Worm (Caenorhabditis elegans) whole organism, young adult: ENCODE results near the gene ZK1307.9.

Experiments
- ama-1 ChIP-seq, 3 experiments: fragments of 150-350 bp in 1 of 3; sonication (generic microtip) in 2 of 3; optimal IDR thresholded peaks; 2 replicates each; lab custom pipeline; 2014 to 2018; ENCODE audit warnings: missing biosample characterization in 2 of 3, missing genetic modification characterization in 2 of 3, missing genetic modification reagents in 2 of 3
- madf-6 ChIP-seq: fragments of 200-800 bp; sonication (Bioruptor generic); IDR thresholded peaks from 2 replicates; pipeline ENCODE4 v1.3.6; 2022; ENCODE audit warnings: missing genetic modification reagents, missing genetic modification characterization, missing compliant biosample characterization
- mes-4 ChIP-seq: sonication (generic microtip); optimal IDR thresholded peaks from 2 replicates; lab custom pipeline; 2016; ENCODE audit warnings: missing genotype, missing genetic modification characterization, missing compliant biosample characterization
- nfya-1 ChIP-seq: sonication (generic microtip); optimal IDR thresholded peaks from 2 replicates; lab custom pipeline; 2017; ENCODE audit warnings: antibody characterized with exemption, missing compliant biosample characterization, missing genetic modification characterization, borderline replicate concordance; ENCODE audit not compliant: insufficient read depth
- pbrm-1 ChIP-seq: fragments of 200-800 bp; sonication (Bioruptor generic); IDR thresholded peaks from 2 replicates; pipeline ENCODE4 v1.3.6; 2022; ENCODE audit warnings: missing genetic modification reagents, missing genetic modification characterization, missing compliant biosample characterization
- pha-4 ChIP-seq: fragments of 150-350 bp; sonication (generic microtip); optimal IDR thresholded peaks from 2 replicates; lab custom pipeline; 2014; ENCODE audit warnings: missing biosample characterization, missing genetic modification reagents, missing genetic modification characterization
- rcor-1 ChIP-seq: fragments of 200-800 bp; sonication (Bioruptor generic); IDR thresholded peaks from 2 replicates; pipeline ENCODE4 v1.3.6; 2022; ENCODE audit warnings: missing genetic modification reagents, missing genetic modification characterization, missing compliant biosample characterization
- sea-2 ChIP-seq: fragments of 200-800 bp; sonication (Bioruptor generic); IDR thresholded peaks from 2 replicates; pipeline ENCODE4 v1.3.6; 2022; ENCODE audit warnings: missing genetic modification characterization, missing compliant biosample characterization
- snpc-3.4 ChIP-seq: sonication (generic microtip); optimal IDR thresholded peaks from 2 replicates; lab custom pipeline; 2017; ENCODE audit warnings: missing genetic modification characterization, mild to moderate bottlenecking, missing compliant biosample characterization, antibody characterized with exemption, moderate library complexity, missing genotype, missing genetic modification reagents
- ztf-6 ChIP-seq: fragments of 200-800 bp; sonication (Bioruptor generic); IDR thresholded peaks from 2 replicates; pipeline ENCODE4 v1.3.6; 2022; ENCODE audit warnings: missing genetic modification reagents, missing genetic modification characterization, missing compliant biosample characterization

- no peak for TF ChIP-seq sea-2
- TF ChIP-seq madf-6 (GFP tag; lab: Robert Waterston, UW) = no peak
- TF ChIP-seq pha-4 = no peak
- no peak for TF ChIP-seq snpc-3.4 (tag; lab: Kevin White, UChicago)
- no peak for TF ChIP-seq nfya-1 (tag; lab: Kevin White, UChicago)
- no peak for TF ChIP-seq ztf-6 (GFP tag; lab: Robert Waterston, UW)
- no peak for TF ChIP-seq rcor-1 (GFP tag; lab: Robert Waterston, UW)
- TF ChIP-seq mes-4 (tag; lab: Kevin White, UChicago) = no peak
- 0 out of 2 replicates have a peak, but pooled peaks have one; percentile 25 for TF ChIP-seq pbrm-1 (GFP tag; lab: Robert Waterston, UW)
- TF ChIP-seq ama-1 (optimal IDR thresholded peaks at IDR 0.05; lab: Kevin White, UChicago) = no peak
- TF ChIP-seq ama-1 (GFP tag; optimal IDR thresholded peaks at IDR 0.05; lab: Kevin White, UChicago) = no peak
Observed at ce11 chrII:9621913-9622348, 27.4 kb upstream of the ZK1307.9 start.
